Worm (Caenorhabditis elegans): ENCODE measurements around the gene Y51H4A.938.
A peak's percentile ranks its signal among the peaks of the same experiment; 100 is the strongest.

- TF ChIP-seq mep-1 (tag; optimal IDR thresholded peaks at IDR 0.05) (peak; percentile 77), ces-1 (GFP tag; optimal IDR thresholded peaks at IDR 0.05) (peak; percentile 38)
These were observed 11.3 kb downstream of the Y51H4A.938 start for ce11 chrIV:16492327-16492726.
